Worm (Caenorhabditis elegans) whole organism, L2 larva: ENCODE measurements around the gene C39E6.2.

ENCODE experiments used
- alr-1 ChIP-seq: fragments of 150-350 bp; optimal IDR thresholded peaks from 2 replicates; lab custom pipeline; 2014; ENCODE audit warnings: missing biosample characterization, missing genetic modification characterization
- ama-1 ChIP-seq: fragments of 150-350 bp; optimal IDR thresholded peaks from 2 replicates; lab custom pipeline; 2018; ENCODE audit warnings: inconsistent platforms
- blmp-1 ChIP-seq: sonication (generic microtip); optimal IDR thresholded peaks from 2 replicates; lab custom pipeline; 2017; ENCODE audit warnings: missing genetic modification characterization, mild to moderate bottlenecking, missing compliant biosample characterization, antibody characterized with exemption, moderate library complexity; ENCODE audit not compliant: insufficient read depth
- ceh-82 ChIP-seq: fragments of 150-350 bp; optimal IDR thresholded peaks from 2 replicates; lab custom pipeline; 2014; ENCODE audit warnings: missing biosample characterization, missing genetic modification characterization
- elt-3 ChIP-seq: sonication (generic microtip); optimal IDR thresholded peaks from 2 replicates; lab custom pipeline; 2017; ENCODE audit warnings: missing biosample characterization, missing genetic modification characterization
- lin-39 ChIP-seq: fragments of 150-350 bp; optimal IDR thresholded peaks from 2 replicates; lab custom pipeline; 2014; ENCODE audit warnings: missing biosample characterization, missing genetic modification reagents, missing genetic modification characterization
- lsy-2 ChIP-seq, 2 experiments: fragments of 150-350 bp in 1 of 2; sonication (generic microtip) in 1 of 2; optimal IDR thresholded peaks; 2 replicates each; lab custom pipeline; 2014 to 2017; ENCODE audit warnings: missing biosample characterization in 2 of 2, missing genetic modification characterization in 2 of 2
- mdl-1 ChIP-seq, 2 experiments: fragments of 150-350 bp in 1 of 2; sonication (generic microtip) in 1 of 2; optimal IDR thresholded peaks; 2 replicates each; lab custom pipeline; 2017; ENCODE audit warnings: missing biosample characterization in 2 of 2, missing genetic modification characterization in 2 of 2
- nhr-10 ChIP-seq: sonication (generic microtip); optimal IDR thresholded peaks from 2 replicates; lab custom pipeline; 2017; ENCODE audit warnings: missing biosample characterization, missing genetic modification characterization
- sem-4 ChIP-seq: fragments of 150-350 bp; optimal IDR thresholded peaks from 2 replicates; lab custom pipeline; 2014; ENCODE audit warnings: missing biosample characterization, missing genetic modification reagents, missing genetic modification characterization
- unc-39 ChIP-seq: fragments of 150-350 bp; optimal IDR thresholded peaks from 2 replicates; lab custom pipeline; 2014; ENCODE audit warnings: missing biosample characterization, missing genetic modification characterization
- ztf-11 ChIP-seq: sonication (generic microtip); optimal IDR thresholded peaks from 2 replicates; lab custom pipeline; 2017; ENCODE audit warnings: missing biosample characterization, missing genetic modification characterization
- ztf-4 ChIP-seq: fragments of 150-350 bp; optimal IDR thresholded peaks from 2 replicates; lab custom pipeline; 2014; ENCODE audit warnings: missing biosample characterization, missing genetic modification characterization

- TF ChIP-seq lin-39 (tag; lab: Kevin White, UChicago), result no peak
- no peak for TF ChIP-seq mdl-1 (tag; optimal IDR thresholded peaks at IDR 0.05; lab: Kevin White, UChicago)
- peak in 1 of 2 experiments; percentile 17 for TF ChIP-seq lsy-2 (tag; optimal IDR thresholded peaks at IDR 0.05; lab: Kevin White, UChicago)
- no peak for TF ChIP-seq ztf-11 (tag; lab: Kevin White, UChicago)
- no peak for TF ChIP-seq blmp-1 (tag; lab: Kevin White, UChicago)
- no peak for TF ChIP-seq ztf-4 (tag; lab: Kevin White, UChicago)
- no peak for TF ChIP-seq sem-4
- no peak for TF ChIP-seq elt-3 (tag; lab: Kevin White, UChicago)
- TF ChIP-seq ama-1 (lab: Kevin White, UChicago), result no peak
- TF ChIP-seq ceh-82 (tag; lab: Kevin White, UChicago), result no peak
- no peak for TF ChIP-seq alr-1
- TF ChIP-seq unc-39 (tag; lab: Kevin White, UChicago), result no peak
- TF ChIP-seq nhr-10 (tag; lab: Kevin White, UChicago), result no peak
These were observed 34.0 kb upstream of the C39E6.2 start for ce11 chrX:4788958-4789357.
